Fruit fly (Drosophila melanogaster) whole organism, embryonic: ENCODE data around the gene CG7275.

Experiments used
- Abd-B ChIP-seq: fragments of 200-800 bp; sonication (Bioruptor generic); optimal IDR thresholded peaks from 2 replicates; lab custom pipeline; 2018; ENCODE audit warnings: missing biosample characterization, mild to moderate bottlenecking, missing genetic modification characterization, moderate library complexity
- Asciz ChIP-seq: fragments of 200-800 bp; sonication (Bioruptor generic); optimal IDR thresholded peaks from 2 replicates; lab custom pipeline; 2017; ENCODE audit warnings: missing biosample characterization, mild to moderate bottlenecking, missing genetic modification characterization, missing genetic modification reagents
- C15 ChIP-seq: fragments of 200-800 bp; sonication (Bioruptor generic); IDR thresholded peaks from 3 replicates; pipeline ENCODE4 v1.3.6; 2022; ENCODE audit warnings: missing biosample characterization, missing genetic modification characterization
- CG10543 ChIP-seq: fragments of 200-800 bp; sonication (Bioruptor generic); optimal IDR thresholded peaks from 3 replicates; lab custom pipeline; 2017; ENCODE audit warnings: missing biosample characterization, mild to moderate bottlenecking, missing genetic modification characterization, moderate library complexity
- CG11695 ChIP-seq: fragments of 200-800 bp; sonication (Bioruptor generic); IDR thresholded peaks from 3 replicates; pipeline ENCODE4 v1.3.6; 2022; ENCODE audit warnings: missing biosample characterization, missing genetic modification characterization
- CG12104 ChIP-seq: fragments of 200-800 bp; sonication (Bioruptor generic); optimal IDR thresholded peaks from 3 replicates; lab custom pipeline; 2016; ENCODE audit warnings: missing biosample characterization, missing genetic modification characterization
- CG12219 ChIP-seq: fragments of 200-800 bp; sonication (Bioruptor generic); optimal IDR thresholded peaks from 3 replicates; lab custom pipeline; 2018; ENCODE audit warnings: missing biosample characterization, mild to moderate bottlenecking, missing genetic modification characterization
- CG12299 ChIP-seq: fragments of 200-800 bp; sonication (Bioruptor generic); optimal IDR thresholded peaks from 2 replicates; lab custom pipeline; 2018; ENCODE audit warnings: missing biosample characterization, mild to moderate bottlenecking, missing genetic modification characterization
- CG14710 ChIP-seq: fragments of 200-800 bp; sonication (Bioruptor generic); optimal IDR thresholded peaks from 3 replicates; lab custom pipeline; 2019; ENCODE audit warnings: missing biosample characterization, mild to moderate bottlenecking, missing genetic modification characterization, moderate library complexity
- CG14860 ChIP-seq: fragments of 200-800 bp; sonication (Bioruptor generic); IDR thresholded peaks from 3 replicates; pipeline ENCODE4 v1.3.6; 2022; ENCODE audit warnings: missing biosample characterization, missing genetic modification characterization; ENCODE audit not compliant: partially characterized antibody
- CG1529 ChIP-seq: fragments of 200-800 bp; sonication (Bioruptor generic); optimal IDR thresholded peaks from 3 replicates; lab custom pipeline; 2018; ENCODE audit warnings: missing biosample characterization, missing genetic modification characterization
- CG16779 ChIP-seq: fragments of 200-800 bp; sonication (Bioruptor generic); IDR thresholded peaks from 2 replicates; pipeline ENCODE4 v1.3.6; 2022; ENCODE audit warnings: missing biosample characterization, missing genetic modification characterization
- CG2120 ChIP-seq: fragments of 200-800 bp; sonication (Bioruptor generic); optimal IDR thresholded peaks from 3 replicates; lab custom pipeline; 2016; ENCODE audit warnings: missing biosample characterization, missing genetic modification characterization
- CG2202 ChIP-seq: fragments of 200-800 bp; sonication (Bioruptor generic); optimal IDR thresholded peaks from 2 replicates; lab custom pipeline; 2018; ENCODE audit warnings: missing biosample characterization, mild to moderate bottlenecking, missing genetic modification characterization
- CG3163 ChIP-seq: fragments of 200-800 bp; sonication (Bioruptor generic); optimal IDR thresholded peaks from 3 replicates; lab custom pipeline; 2016; ENCODE audit warnings: missing biosample characterization, missing genetic modification characterization
- CG3281 ChIP-seq: fragments of 200-800 bp; sonication (Bioruptor generic); optimal IDR thresholded peaks from 3 replicates; lab custom pipeline; 2017; ENCODE audit warnings: missing biosample characterization, mild to moderate bottlenecking, missing genetic modification characterization
- CG4424 ChIP-seq: fragments of 200-800 bp; sonication (Bioruptor generic); optimal IDR thresholded peaks from 3 replicates; lab custom pipeline; 2016; ENCODE audit warnings: missing biosample characterization, missing genetic modification characterization
- CG5953 ChIP-seq: fragments of 200-800 bp; sonication (Bioruptor generic); IDR thresholded peaks from 2 replicates; pipeline ENCODE4 v1.3.6; 2022; ENCODE audit warnings: missing biosample characterization, missing genetic modification characterization
- CG6654 ChIP-seq: fragments of 200-800 bp; sonication (Bioruptor generic); optimal IDR thresholded peaks from 2 replicates; lab custom pipeline; 2017; ENCODE audit warnings: missing biosample characterization, mild to moderate bottlenecking, missing genetic modification characterization
- CG6791 ChIP-seq: fragments of 200-800 bp; sonication (Bioruptor generic); IDR thresholded peaks from 3 replicates; pipeline ENCODE4 v1.3.6; 2022; ENCODE audit warnings: missing biosample characterization, missing genetic modification characterization; ENCODE audit not compliant: partially characterized antibody
- CG6813 ChIP-seq: fragments of 200-800 bp; sonication (Bioruptor generic); optimal IDR thresholded peaks from 2 replicates; lab custom pipeline; 2017; ENCODE audit warnings: missing biosample characterization, missing genetic modification characterization, mild to moderate bottlenecking, moderate library complexity, missing genetic modification reagents
- CG6854 ChIP-seq: fragments of 200-800 bp; sonication (Bioruptor generic); optimal IDR thresholded peaks from 3 replicates; lab custom pipeline; 2017; ENCODE audit warnings: missing biosample characterization, mild to moderate bottlenecking, missing genetic modification characterization
- CG7839 ChIP-seq: fragments of 200-800 bp; sonication (Bioruptor generic); optimal IDR thresholded peaks from 3 replicates; lab custom pipeline; 2018; ENCODE audit warnings: missing biosample characterization, mild to moderate bottlenecking, missing genetic modification characterization, moderate library complexity
- CG8089 ChIP-seq: fragments of 200-800 bp; sonication (Bioruptor generic); optimal IDR thresholded peaks from 3 replicates; lab custom pipeline; 2016; ENCODE audit warnings: missing biosample characterization, missing genetic modification characterization
- Dad ChIP-seq: fragments of 200-800 bp; sonication (Bioruptor generic); optimal IDR thresholded peaks from 3 replicates; lab custom pipeline; 2016; ENCODE audit warnings: missing biosample characterization, missing genetic modification characterization
- HHEX ChIP-seq: fragments of 200-800 bp; sonication (Bioruptor generic); optimal IDR thresholded peaks from 3 replicates; lab custom pipeline; 2017; ENCODE audit warnings: missing biosample characterization, mild to moderate bottlenecking, missing genetic modification characterization, missing genetic modification reagents
- HLH3B ChIP-seq: fragments of 200-800 bp; sonication (Bioruptor generic); IDR thresholded peaks from 2 replicates; pipeline ENCODE4 v1.3.6; 2022; ENCODE audit warnings: missing biosample characterization, missing genetic modification characterization
- HmgZ ChIP-seq: fragments of 200-800 bp; sonication (Bioruptor generic); optimal IDR thresholded peaks from 2 replicates; lab custom pipeline; 2018; ENCODE audit warnings: missing biosample characterization, mild to moderate bottlenecking, missing genetic modification characterization
- MBD-R2 ChIP-seq: fragments of 200-800 bp; sonication (Bioruptor generic); IDR thresholded peaks from 2 replicates; pipeline ENCODE4 v1.3.6; 2022; ENCODE audit warnings: missing biosample characterization, missing genetic modification characterization
- NC2α ChIP-seq: fragments of 200-800 bp; sonication (Bioruptor generic); optimal IDR thresholded peaks from 2 replicates; lab custom pipeline; 2016; ENCODE audit warnings: missing biosample characterization, missing genetic modification characterization
- Nf-YC ChIP-seq: fragments of 200-800 bp; optimal IDR thresholded peaks from 3 replicates; lab custom pipeline; 2019; ENCODE audit warnings: missing biosample characterization, mild to moderate bottlenecking, missing genetic modification characterization, moderate library complexity
- Optix ChIP-seq: fragments of 200-800 bp; sonication (Bioruptor generic); IDR thresholded peaks from 3 replicates; pipeline ENCODE4 v1.3.6; 2022; ENCODE audit warnings: missing biosample characterization, missing genetic modification characterization
- Scr ChIP-seq: fragments of 200-800 bp; sonication (Bioruptor generic); IDR thresholded peaks from 2 replicates; pipeline ENCODE4 v1.3.6; 2022; ENCODE audit warnings: missing biosample characterization, missing genetic modification characterization; ENCODE audit not compliant: partially characterized antibody
- Side ChIP-seq: fragments of 200-800 bp; sonication (Bioruptor generic); optimal IDR thresholded peaks from 2 replicates; lab custom pipeline; 2016; ENCODE audit warnings: missing biosample characterization, missing genetic modification characterization
- Sin3A ChIP-seq: fragments of >200 bp; optimal IDR thresholded peaks from 2 replicates; lab custom pipeline; 2018
- Sox102F ChIP-seq: fragments of 200-800 bp; sonication (Bioruptor generic); optimal IDR thresholded peaks from 2 replicates; lab custom pipeline; 2018; ENCODE audit warnings: missing biosample characterization, mild to moderate bottlenecking, missing genetic modification characterization, moderate library complexity
- Sry-β ChIP-seq: fragments of 200-800 bp; sonication (Bioruptor generic); optimal IDR thresholded peaks from 2 replicates; lab custom pipeline; 2018; ENCODE audit warnings: missing biosample characterization, mild to moderate bottlenecking, missing genetic modification characterization, moderate library complexity
- Ssrp ChIP-seq: fragments of 200-800 bp; sonication (Bioruptor generic); optimal IDR thresholded peaks from 2 replicates; lab custom pipeline; 2018; ENCODE audit warnings: missing biosample characterization, mild to moderate bottlenecking, missing genetic modification characterization, moderate library complexity
- YL-1 ChIP-seq: fragments of 200-800 bp; sonication (Bioruptor generic); optimal IDR thresholded peaks from 3 replicates; lab custom pipeline; 2017; ENCODE audit warnings: missing biosample characterization, mild to moderate bottlenecking, missing genetic modification characterization
- bcd ChIP-seq: fragments of 200-800 bp; sonication (Bioruptor generic); optimal IDR thresholded peaks from 2 replicates; lab custom pipeline; 2017; ENCODE audit warnings: missing biosample characterization, mild to moderate bottlenecking, missing genetic modification characterization
- croc ChIP-seq: fragments of 200-800 bp; sonication (Bioruptor generic); conservative IDR thresholded peaks from 3 replicates; pipeline ENCODE4 v1.3.6; 2022; ENCODE audit warnings: missing biosample characterization, missing genetic modification characterization
- da ChIP-seq: fragments of 200-800 bp; sonication (Bioruptor generic); optimal IDR thresholded peaks from 2 replicates; lab custom pipeline; 2016; ENCODE audit warnings: missing biosample characterization, missing genetic modification characterization
- esg ChIP-seq: fragments of 200-800 bp; sonication (Bioruptor generic); conservative IDR thresholded peaks from 2 replicates; pipeline ENCODE4 v1.3.6; 2022; ENCODE audit warnings: missing biosample characterization, missing genetic modification characterization
- gce ChIP-seq: fragments of 200-800 bp; sonication (Bioruptor generic); IDR thresholded peaks from 3 replicates; pipeline ENCODE4 v1.3.6; 2022; ENCODE audit warnings: missing biosample characterization, missing genetic modification characterization
- jing ChIP-seq: fragments of 200-800 bp; sonication (Bioruptor generic); optimal IDR thresholded peaks from 2 replicates; lab custom pipeline; 2018; ENCODE audit warnings: missing biosample characterization, mild to moderate bottlenecking, missing genetic modification characterization
- lbe ChIP-seq: fragments of 200-800 bp; sonication (Bioruptor generic); optimal IDR thresholded peaks from 2 replicates; lab custom pipeline; 2016; ENCODE audit warnings: missing biosample characterization, mild to moderate bottlenecking, missing genetic modification characterization
- lov ChIP-seq, 2 experiments: fragments of 200-800 bp in 1 of 2; fragments of >200 bp in 1 of 2; sonication (Bioruptor generic) in 1 of 2; IDR thresholded peaks in 1 of 2; optimal IDR thresholded peaks in 1 of 2; 2 replicates in 1 of 2; 3 replicates in 1 of 2; pipeline versions ENCODE4 v1.3.6 to Lab custom; 2017 to 2022; ENCODE audit warnings: missing biosample characterization in 1 of 2, missing genetic modification characterization in 1 of 2
- p53 ChIP-seq: fragments of 200-800 bp; sonication (Bioruptor generic); optimal IDR thresholded peaks from 2 replicates; lab custom pipeline; 2016; ENCODE audit warnings: missing biosample characterization, missing genetic modification characterization
- rib ChIP-seq: fragments of 200-800 bp; sonication (Bioruptor generic); IDR thresholded peaks from 2 replicates; pipeline ENCODE4 v1.3.6; 2022; ENCODE audit warnings: missing biosample characterization, missing genetic modification characterization
- ro ChIP-seq: fragments of 200-800 bp; sonication (Bioruptor generic); IDR thresholded peaks from 2 replicates; pipeline ENCODE4 v1.3.6; 2022; ENCODE audit warnings: missing biosample characterization, missing genetic modification characterization
- tll ChIP-seq, 2 experiments: fragments of 200-800 bp in 1 of 2; fragments of >200 bp in 1 of 2; sonication (Bioruptor generic) in 1 of 2; optimal IDR thresholded peaks; 2 replicates each; lab custom pipeline; 2017 to 2019; ENCODE audit warnings: missing biosample characterization in 2 of 2, missing genetic modification characterization in 2 of 2, mild to moderate bottlenecking in 1 of 2, moderate library complexity in 1 of 2

Gene CG7275

dm6 chr3L:15548843-15549242 is 50.1 kb downstream of the CG7275 start (continued):
- TF ChIP-seq NC2α (no peak), esg (GFP tag; lab: Robert Waterston, UW) (no peak), Sin3A (lab: Kevin White, UChicago) (no peak), CG14860 (GFP tag; lab: Robert Waterston, UW) (no peak), lbe (no peak), gce (no peak), HLH3B (GFP tag; lab: Robert Waterston, UW) (no peak), rib (no peak), CG12104 (GFP tag; lab: Kevin White, UChicago) (peak; percentile 10), HHEX (GFP tag; lab: Kevin White, UChicago) (peak; percentile 34), Sox102F (GFP tag; lab: Kevin White, UChicago) (no peak), Sry-β (GFP tag; lab: Kevin White, UChicago) (no peak), ro (GFP tag; lab: Robert Waterston, UW) (no peak), Dad (GFP tag; lab: Kevin White, UChicago) (no peak), tll (GFP tag; optimal IDR thresholded peaks at IDR 0.05; lab: Kevin White, UChicago) (no peak), Asciz (peak; percentile 28), CG2120 (GFP tag; lab: Kevin White, UChicago) (peak; percentile 31), CG8089 (GFP tag; lab: Kevin White, UChicago) (no peak), CG6813 (GFP tag; lab: Kevin White, UChicago) (peak; percentile 67), Side (GFP tag; lab: Kevin White, UChicago) (peak; percentile 15), MBD-R2 (GFP tag; lab: Robert Waterston, UW) (no peak), YL-1 (no peak), CG5953 (GFP tag; lab: Robert Waterston, UW) (no peak), Scr (GFP tag; lab: Robert Waterston, UW) (no peak), CG2202 (no peak), CG4424 (GFP tag; lab: Kevin White, UChicago) (no peak), Optix (GFP tag; lab: Robert Waterston, UW) (no peak), C15 (GFP tag; lab: Robert Waterston, UW) (no peak), CG12299 (peak; percentile 20), CG6854 (GFP tag; lab: Kevin White, UChicago) (peak; percentile 51), CG7839 (tag; lab: Kevin White, UChicago) (no peak), CG6791 (GFP tag; lab: Robert Waterston, UW) (no peak), CG1529 (GFP tag; lab: Kevin White, UChicago) (no peak), lov (optimal IDR thresholded peaks at IDR 0.05; lab: Kevin White, UChicago) (no peak), lov (GFP tag; IDR thresholded peaks at IDR 0.05; lab: Robert Waterston, UW) (no peak), HmgZ (tag; lab: Kevin White, UChicago) (peak; percentile 6), bcd (GFP tag; lab: Kevin White, UChicago) (no peak), CG3163 (no peak), da (GFP tag; lab: Kevin White, UChicago) (no peak), CG14710 (tag; lab: Kevin White, UChicago) (no peak), croc (GFP tag; lab: Robert Waterston, UW) (no peak), CG11695 (GFP tag; lab: Robert Waterston, UW) (peak; percentile 30; the same call in 2 of the 3 replicates), Ssrp (no peak), Abd-B (GFP tag; lab: Kevin White, UChicago) (no peak), Nf-YC (no peak), jing (GFP tag; lab: Kevin White, UChicago) (no peak), CG6654 (GFP tag; lab: Kevin White, UChicago) (no peak), p53 (GFP tag; lab: Kevin White, UChicago) (no peak), CG12219 (GFP tag; lab: Kevin White, UChicago) (no peak), CG10543 (peak; percentile 54), CG3281 (GFP tag; lab: Kevin White, UChicago) (peak; percentile 57), CG16779 (GFP tag; lab: Robert Waterston, UW) (no peak)
